Fruit fly (Drosophila melanogaster) whole organism, adult: Measurements from ENCODE around the gene CG12035.
A peak's percentile ranks its signal among the peaks of the same experiment; 100 is the strongest.

Experiments used
- CG11617 ChIP-seq: fragments of 200-800 bp; sonication (Bioruptor generic); optimal IDR thresholded peaks from 2 replicates; lab custom pipeline; 2017; ENCODE audit warnings: mild to moderate bottlenecking, missing biosample characterization, missing genetic modification reagents, missing genetic modification characterization
- CG12768 ChIP-seq: fragments of 200-800 bp; sonication (Bioruptor generic); optimal IDR thresholded peaks from 2 replicates; lab custom pipeline; 2017; ENCODE audit warnings: missing biosample characterization, missing genetic modification characterization, mild to moderate bottlenecking, moderate library complexity, missing genetic modification reagents
- CG14711 ChIP-seq: fragments of 200-800 bp; sonication (Bioruptor generic); optimal IDR thresholded peaks from 2 replicates; lab custom pipeline; 2018; ENCODE audit warnings: missing biosample characterization, mild to moderate bottlenecking, missing genetic modification characterization, moderate library complexity
- CG1620 ChIP-seq: fragments of 200-800 bp; sonication (Bioruptor generic); optimal IDR thresholded peaks from 2 replicates; lab custom pipeline; 2016; ENCODE audit warnings: missing biosample characterization, missing genetic modification characterization
- CG33017 ChIP-seq: fragments of 200-800 bp; sonication (Bioruptor generic); optimal IDR thresholded peaks from 2 replicates; lab custom pipeline; 2018; ENCODE audit warnings: missing biosample characterization, mild to moderate bottlenecking, missing genetic modification characterization, moderate library complexity
- CG5204 ChIP-seq: fragments of 200-800 bp; sonication (Bioruptor generic); optimal IDR thresholded peaks from 2 replicates; lab custom pipeline; 2016; ENCODE audit warnings: missing biosample characterization, missing genetic modification characterization
- CG7045 ChIP-seq: fragments of 200-800 bp; sonication (Bioruptor generic); optimal IDR thresholded peaks from 2 replicates; lab custom pipeline; 2017; ENCODE audit warnings: missing biosample characterization, mild to moderate bottlenecking, missing genetic modification characterization
- CG7101 ChIP-seq: fragments of 200-800 bp; sonication (Bioruptor generic); optimal IDR thresholded peaks from 2 replicates; lab custom pipeline; 2018; ENCODE audit warnings: missing biosample characterization, mild to moderate bottlenecking, missing genetic modification characterization, moderate library complexity
- Clk ChIP-seq: fragments of 200-800 bp; sonication (Bioruptor generic); optimal IDR thresholded peaks from 2 replicates; lab custom pipeline; 2017; ENCODE audit warnings: missing biosample characterization, missing genetic modification characterization
- Crg-1 ChIP-seq: fragments of 200-800 bp; sonication (Bioruptor generic); optimal IDR thresholded peaks from 2 replicates; lab custom pipeline; 2016; ENCODE audit warnings: missing biosample characterization, missing genetic modification characterization
- Hr96 ChIP-seq: fragments of 200-800 bp; sonication (Bioruptor generic); optimal IDR thresholded peaks from 2 replicates; lab custom pipeline; 2016; ENCODE audit warnings: missing biosample characterization, missing genetic modification characterization
- Mnt ChIP-seq: fragments of 200-800 bp; sonication (Bioruptor generic); optimal IDR thresholded peaks from 2 replicates; lab custom pipeline; 2016; ENCODE audit warnings: missing biosample characterization, mild to moderate bottlenecking, missing genetic modification characterization
- bab1 ChIP-seq: fragments of 200-800 bp; sonication (Bioruptor generic); optimal IDR thresholded peaks from 3 replicates; lab custom pipeline; 2019; ENCODE audit warnings: missing biosample characterization, mild to moderate bottlenecking, missing genetic modification characterization, moderate library complexity
- cic ChIP-seq: fragments of 200-800 bp; sonication (Bioruptor generic); optimal IDR thresholded peaks from 2 replicates; lab custom pipeline; 2017; ENCODE audit warnings: missing biosample characterization, mild to moderate bottlenecking, missing genetic modification characterization, moderate library complexity
- cnc ChIP-seq, 2 experiments: fragments of >200 bp; optimal IDR thresholded peaks; 2 replicates each; lab custom pipeline; 2017
- kay ChIP-seq: fragments of 200-800 bp; sonication (Bioruptor generic); peaks from one replicate; lab custom pipeline; 2016; ENCODE audit warnings: missing biosample characterization, missing genetic modification characterization, borderline replicate concordance
- ovo ChIP-seq: fragments of 200-800 bp; sonication (Bioruptor generic); optimal IDR thresholded peaks from 2 replicates; lab custom pipeline; 2016; ENCODE audit warnings: missing biosample characterization, missing genetic modification characterization
- pad ChIP-seq: fragments of 200-800 bp; sonication (Bioruptor generic); optimal IDR thresholded peaks from 3 replicates; lab custom pipeline; 2017; ENCODE audit warnings: missing biosample characterization, missing genetic modification characterization, mild to moderate bottlenecking, moderate library complexity, missing genetic modification reagents
- tj ChIP-seq: fragments of 200-800 bp; sonication (Bioruptor generic); optimal IDR thresholded peaks from 3 replicates; lab custom pipeline; 2017; ENCODE audit warnings: missing biosample characterization, mild to moderate bottlenecking, missing genetic modification characterization, moderate library complexity
- toe ChIP-seq: fragments of 200-800 bp; sonication (Bioruptor generic); optimal IDR thresholded peaks from 2 replicates; lab custom pipeline; 2016; ENCODE audit warnings: missing biosample characterization, missing genetic modification characterization

CG12035 gene

DNA sequence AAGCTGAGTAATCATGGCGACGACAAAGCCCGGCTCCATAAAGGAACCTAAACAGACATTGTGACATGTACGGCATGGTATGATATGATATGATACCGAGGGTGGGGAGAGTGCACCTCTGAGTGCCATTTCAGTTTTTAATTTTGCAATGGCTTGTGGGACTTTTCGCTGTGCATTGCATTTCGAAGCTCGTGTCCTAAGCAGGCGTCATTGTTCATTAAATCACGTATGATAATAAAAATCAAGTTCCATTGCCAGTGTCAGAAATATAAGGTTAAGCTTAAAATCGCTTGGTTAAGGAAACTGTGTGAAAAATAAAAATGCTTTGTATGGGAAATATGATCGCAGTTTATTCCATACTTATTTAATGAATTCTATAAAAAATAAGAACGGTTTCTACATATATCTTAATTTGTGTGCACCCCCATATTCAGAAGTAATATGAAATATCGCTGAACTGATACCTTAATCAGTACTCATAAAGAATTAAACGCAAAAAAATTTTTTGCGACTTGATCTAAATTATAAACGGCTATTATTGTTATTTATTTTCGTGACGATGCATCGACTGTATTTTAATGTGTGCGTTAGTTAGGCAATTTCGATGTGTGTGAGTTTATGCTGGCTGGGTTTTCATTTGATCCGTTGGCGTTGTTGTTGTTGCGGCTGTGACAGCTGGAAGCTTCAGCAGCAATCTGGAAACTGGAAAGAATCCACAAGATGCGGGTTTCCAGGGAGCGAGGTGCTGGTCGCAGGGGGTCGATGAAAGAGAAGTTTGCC lies 5.4 kb downstream of the CG12035 start:
- TF ChIP-seq CG5204 (GFP tag; lab: Kevin White, UChicago): no peak
- TF ChIP-seq pad (GFP tag; lab: Kevin White, UChicago): no peak
- TF ChIP-seq tj: peak; percentile 93
- peak; percentile 85 for TF ChIP-seq kay (GFP tag; lab: Kevin White, UChicago)
- peak; percentile 19 for TF ChIP-seq bab1

DNA sequence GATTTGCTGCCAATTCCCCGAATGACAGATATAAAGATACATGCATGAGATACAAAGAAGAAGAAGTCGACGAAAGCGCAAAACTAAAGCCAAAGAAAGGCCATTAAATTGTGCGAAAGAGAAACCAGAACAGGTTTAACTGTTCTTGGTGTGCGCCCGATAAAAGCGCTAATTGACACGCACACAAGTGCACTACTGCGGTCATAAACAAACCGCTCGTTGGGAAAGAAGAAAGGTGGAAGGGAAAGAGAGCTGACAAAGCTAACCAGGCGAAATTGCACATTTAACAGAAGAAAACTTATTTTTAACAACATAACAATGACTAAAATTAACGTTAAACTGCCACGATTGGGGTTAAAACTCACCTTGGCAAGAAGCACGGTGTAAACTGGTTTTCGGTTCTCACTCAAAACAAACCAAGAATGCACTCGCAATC lies 6.0 kb downstream of the CG12035 start:
- no peak for TF ChIP-seq CG1620
- TF ChIP-seq ovo (GFP tag; lab: Kevin White, UChicago): peak; percentile 39
- peak; percentile 15 for TF ChIP-seq CG12768 (GFP tag; lab: Kevin White, UChicago)
- TF ChIP-seq kay (GFP tag; lab: Kevin White, UChicago): no peak

DNA sequence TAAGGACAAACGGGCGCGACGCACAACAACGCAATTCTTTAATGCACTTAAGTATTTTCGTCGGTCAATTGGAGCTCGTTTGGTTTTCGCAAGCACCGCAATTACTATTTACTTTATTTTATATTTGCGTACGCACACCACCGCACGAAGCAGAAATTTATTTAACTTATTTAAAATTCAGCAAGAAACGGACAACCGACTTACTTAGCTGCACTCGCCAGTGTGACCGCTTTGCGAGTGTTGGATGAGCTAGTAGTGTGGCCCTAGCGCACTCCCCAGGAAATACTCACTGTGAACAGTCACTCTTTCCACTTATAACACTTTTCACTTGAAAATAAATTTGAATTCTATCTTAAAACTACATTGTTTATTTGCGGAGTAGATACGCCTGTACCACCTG lies 6.7 kb downstream of the CG12035 start, which contains the start of gene drpr:
drpr (minus strand) TSS at position 235 of the 400 bp plus-strand sequence.
- TF ChIP-seq pad (GFP tag; lab: Kevin White, UChicago) (no peak), ovo (GFP tag; lab: Kevin White, UChicago) (no peak), cnc (optimal IDR thresholded peaks at IDR 0.05; lab: Kevin White, UChicago) (no peak), Mnt (GFP tag; lab: Kevin White, UChicago) (peak; percentile 22), CG33017 (tag; lab: Kevin White, UChicago) (no peak), CG11617 (GFP tag; lab: Kevin White, UChicago) (peak; percentile 21), CG7101 (tag; lab: Kevin White, UChicago) (peak; percentile 44), bab1 (peak; percentile 45), Crg-1 (GFP tag; lab: Kevin White, UChicago) (peak; percentile 36), CG14711 (tag; lab: Kevin White, UChicago) (peak; percentile 18), kay (GFP tag; lab: Kevin White, UChicago) (no peak), CG7045 (GFP tag; lab: Kevin White, UChicago) (no peak), CG12768 (GFP tag; lab: Kevin White, UChicago) (peak; percentile 23), Hr96 (GFP tag; lab: Kevin White, UChicago) (no peak), CG5204 (GFP tag; lab: Kevin White, UChicago) (no peak), Clk (no peak), cic (peak; percentile 37), toe (peak; percentile 31), tj (peak; percentile 69), CG1620 (peak; percentile 31)

DNA sequence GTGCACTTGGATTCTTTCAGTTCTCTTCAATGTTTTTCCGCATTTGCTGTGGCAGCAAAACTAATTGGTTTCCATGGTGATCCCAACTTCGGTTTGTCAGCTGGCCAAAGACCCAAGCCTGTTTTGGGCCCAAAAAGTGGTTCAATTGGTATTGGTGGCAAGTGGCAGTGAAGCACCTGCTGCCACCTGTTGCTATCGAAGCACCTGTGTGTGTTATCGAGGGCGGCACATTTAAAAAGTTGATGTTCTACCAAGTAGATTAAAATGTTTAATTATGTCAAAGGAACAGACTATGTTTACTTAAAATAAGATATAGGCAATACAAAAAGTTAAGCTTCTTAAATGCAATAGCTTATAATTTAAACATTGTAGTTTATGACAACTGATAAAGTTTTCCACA lies 11.4 kb downstream of the CG12035 start, which contains the start of gene Oseg4:
Oseg4 (minus strand) TSS at position 165 of the 400 bp plus-strand sequence.
- TF ChIP-seq Crg-1 (GFP tag; lab: Kevin White, UChicago): no peak

DNA sequence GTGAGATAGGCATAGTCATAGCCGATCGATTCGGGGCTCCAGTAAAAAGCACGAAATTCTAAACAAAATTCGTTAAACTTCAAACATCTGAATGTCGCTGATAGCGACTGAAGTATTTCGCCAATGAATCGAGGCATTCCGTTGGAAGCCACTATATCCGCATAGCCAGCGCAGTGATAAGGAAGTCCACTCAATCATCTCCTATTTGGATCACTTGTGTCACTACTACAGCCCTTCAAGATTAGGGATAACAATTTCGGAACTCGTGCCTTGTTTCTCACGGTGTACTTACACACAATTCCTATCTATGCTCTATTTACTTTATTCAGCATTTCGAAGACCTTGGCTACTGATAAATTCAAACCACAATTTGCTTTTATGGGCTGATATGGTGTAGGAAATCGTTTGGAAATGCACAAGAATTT lies 13.7 kb downstream of the CG12035 start, which contains the start of gene PIG-Wb:
PIG-Wb (minus strand) TSS at position 209 of the 425 bp plus-strand sequence.
- no peak for TF ChIP-seq CG7045 (GFP tag; lab: Kevin White, UChicago)
- TF ChIP-seq cic: peak; percentile 41
- TF ChIP-seq CG12768 (GFP tag; lab: Kevin White, UChicago): peak; percentile 25

DNA sequence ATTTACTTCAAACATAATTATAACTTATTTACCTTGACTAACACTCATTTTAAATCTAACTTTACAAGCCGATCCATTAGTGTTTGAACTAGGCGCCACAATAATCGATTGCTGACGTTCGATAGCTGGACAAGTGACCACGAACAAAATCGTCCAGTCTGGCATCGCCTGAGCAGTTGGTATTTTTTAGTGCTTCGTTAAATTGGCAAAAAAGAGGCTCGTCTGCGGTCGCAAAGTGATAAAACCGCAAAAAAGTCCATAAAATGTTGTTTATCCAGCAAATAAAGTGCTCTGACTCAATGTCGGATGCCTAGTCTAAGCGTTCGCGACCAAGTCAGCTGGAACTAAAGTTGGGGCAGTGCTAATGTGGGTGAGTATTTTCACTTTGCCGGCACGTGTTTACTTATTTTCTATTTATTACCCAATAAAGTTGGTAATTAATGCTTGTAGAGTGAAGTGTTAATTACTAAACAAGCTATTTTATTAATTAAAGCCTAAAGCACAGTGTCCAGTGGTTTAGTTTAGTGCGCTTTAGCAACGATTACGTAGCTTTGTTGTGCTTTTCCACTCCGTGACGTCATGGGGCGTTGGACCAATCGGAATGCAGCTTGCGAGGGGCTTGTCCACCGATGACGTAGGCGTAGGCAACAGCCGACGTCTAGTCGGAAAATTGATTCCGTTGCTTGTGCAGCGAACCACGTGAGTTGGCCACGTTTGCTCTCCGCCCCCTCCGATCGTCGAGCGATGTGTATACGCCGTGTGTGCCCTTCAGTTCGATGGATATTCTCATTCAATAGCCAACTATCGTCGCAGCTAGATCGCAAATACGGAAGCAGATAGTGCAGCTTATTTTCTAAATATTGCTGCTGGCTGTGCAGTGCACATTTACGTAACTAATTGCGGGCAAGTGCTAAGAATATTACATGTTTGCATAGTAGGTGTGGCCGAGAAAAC lies 14.5 kb downstream of the CG12035 start, which contains the start of gene Gk2:
Gk2 (plus strand) TSS at position 33 of the 954 bp plus-strand sequence.
- TF ChIP-seq ovo (GFP tag; lab: Kevin White, UChicago) (no peak), CG33017 (tag; lab: Kevin White, UChicago) (no peak), CG1620 (no peak), CG12768 (GFP tag; lab: Kevin White, UChicago) (peak; percentile 13), Mnt (GFP tag; lab: Kevin White, UChicago) (peak; percentile 27), cic (peak; percentile 10)
